Worm (Caenorhabditis elegans): ENCODE results near the gene bus-5.

ce11 chrX:2136937-2137336 lies 24.0 kb upstream of the bus-5 start:
- TF ChIP-seq ccch-3 (GFP tag; optimal IDR thresholded peaks at IDR 0.05) (no peak), cebp-1 (GFP tag; IDR thresholded peaks at IDR 0.05) (no peak), cebp-1 (tag; optimal IDR thresholded peaks at IDR 0.05) (no peak), egl-44 (GFP tag; IDR thresholded peaks at IDR 0.05) (no peak), nhr-179 (tag; optimal IDR thresholded peaks at IDR 0.05) (no peak), F39B2.1 (GFP tag; IDR thresholded peaks at IDR 0.05) (no peak), dox-1 (GFP tag; IDR thresholded peaks at IDR 0.05) (no peak), ceh-79 (tag; optimal IDR thresholded peaks at IDR 0.05) (no peak), snpc-4 (GFP tag; optimal IDR thresholded peaks at IDR 0.05) (no peak), snpc-4 (tag; optimal IDR thresholded peaks at IDR 0.05) (no peak), cebp-2 (GFP tag; IDR thresholded peaks at IDR 0.05) (no peak), pha-4 (tag; optimal IDR thresholded peaks at IDR 0.05) (no peak), C17E4.6 (GFP tag; IDR thresholded peaks at IDR 0.05) (no peak), ama-1 (optimal IDR thresholded peaks at IDR 0.05) (no peak), ama-1 (GFP tag; optimal IDR thresholded peaks at IDR 0.05) (no peak)
